Worm (Caenorhabditis elegans) whole organism, L3 larva: ENCODE results near the gene nep-4.

Experiments used
- elt-3 ChIP-seq, 3 experiments: fragments of 150-350 bp in 1 of 3; sonication (generic microtip) in 2 of 3; optimal IDR thresholded peaks; 2 replicates in 2 of 3; 4 replicates in 1 of 3; lab custom pipeline; 2014 to 2017; ENCODE audit warnings: missing biosample characterization in 3 of 3, missing genetic modification characterization in 3 of 3
- nhr-12 ChIP-seq: fragments of 150-350 bp; optimal IDR thresholded peaks from 2 replicates; lab custom pipeline; 2014; ENCODE audit warnings: missing biosample characterization, missing genetic modification characterization
- snpc-4 ChIP-seq: fragments of 150-350 bp; optimal IDR thresholded peaks from 2 replicates; lab custom pipeline; 2014; ENCODE audit warnings: missing biosample characterization, missing genetic modification characterization
- zag-1 ChIP-seq: fragments of 150-350 bp; optimal IDR thresholded peaks from 2 replicates; lab custom pipeline; 2014; ENCODE audit warnings: missing biosample characterization, missing genetic modification characterization
- ztf-4 ChIP-seq: fragments of 150-350 bp; optimal IDR thresholded peaks from 2 replicates; lab custom pipeline; 2014; ENCODE audit warnings: missing biosample characterization, missing genetic modification characterization

- TF ChIP-seq nhr-12 (tag; lab: Kevin White, UChicago) = no peak
- no peak for TF ChIP-seq ztf-4 (tag; lab: Kevin White, UChicago)
- no peak for TF ChIP-seq elt-3 (tag; optimal IDR thresholded peaks at IDR 0.05; lab: Kevin White, UChicago)
- peak; percentile 62 for TF ChIP-seq snpc-4 (tag; lab: Kevin White, UChicago)
- TF ChIP-seq zag-1 = no peak
Observed at ce11 chrX:6840670-6841308, 22.4 kb downstream of the nep-4 start, which contains the start of the genes glr-6 and asg-2.
